Worm (Caenorhabditis elegans): ENCODE measurements around the gene C15B12.9.

C15B12.9 gene

ce11 chrX:6518537-6518936, 49.9 kb downstream of the C15B12.9 start, which contains the start of gene ets-4 (continued):
- TF ChIP-seq egl-13 (tag; optimal IDR thresholded peaks at IDR 0.05) = no peak
- TF ChIP-seq nhr-85 (tag) = no peak
- no peak for TF ChIP-seq lir-3 (tag; optimal IDR thresholded peaks at IDR 0.05; ENCODE audit: poor library complexity)
- peak; percentile 4 for TF ChIP-seq lin-14 (GFP tag; optimal IDR thresholded peaks at IDR 0.05)
- TF ChIP-seq lsy-2 (tag; optimal IDR thresholded peaks at IDR 0.05) = no peak
- no peak for TF ChIP-seq hlh-4 (tag; optimal IDR thresholded peaks at IDR 0.05)
- peak; percentile 37 for TF ChIP-seq nhr-71 (tag; optimal IDR thresholded peaks at IDR 0.05)
- TF ChIP-seq C16A3.4 (tag; optimal IDR thresholded peaks at IDR 0.05) = peak; percentile 0
- no peak for TF ChIP-seq nhr-28 (tag; optimal IDR thresholded peaks at IDR 0.05)
- TF ChIP-seq mab-9 (GFP tag; IDR thresholded peaks at IDR 0.05) = no peak
- peak; percentile 78 for TF ChIP-seq pqm-1 (tag; optimal IDR thresholded peaks at IDR 0.05)
- TF ChIP-seq elt-2 (tag; optimal IDR thresholded peaks at IDR 0.05) = peak; percentile 97
- no peak for TF ChIP-seq unc-30 (tag; optimal IDR thresholded peaks at IDR 0.05)
- TF ChIP-seq mdl-1 (tag; optimal IDR thresholded peaks at IDR 0.05) = peak in 1 of 2 experiments; percentile 44
- TF ChIP-seq skn-1 (tag; optimal IDR thresholded peaks at IDR 0.05) = no peak
- no peak for TF ChIP-seq xbp-1 (tag; optimal IDR thresholded peaks at IDR 0.05)
- TF ChIP-seq rnt-1 (tag; optimal IDR thresholded peaks at IDR 0.05) = no peak
- TF ChIP-seq hpl-2 (GFP tag; optimal IDR thresholded peaks at IDR 0.05) = no peak
- no peak for TF ChIP-seq nhr-237 (tag; optimal IDR thresholded peaks at IDR 0.05)
- no peak for TF ChIP-seq isw-1 (GFP tag; IDR thresholded peaks at IDR 0.05)
- no peak for TF ChIP-seq nhr-11 (tag; optimal IDR thresholded peaks at IDR 0.05)
- peak; percentile 40 for TF ChIP-seq jun-1 (tag; optimal IDR thresholded peaks at IDR 0.05)
- TF ChIP-seq efl-3 (GFP tag; optimal IDR thresholded peaks at IDR 0.05) = no peak
- TF ChIP-seq unc-98 (GFP tag; IDR thresholded peaks at IDR 0.05) = no peak
- TF ChIP-seq zip-4 (GFP tag; optimal IDR thresholded peaks at IDR 0.05) = no peak
- TF ChIP-seq hlh-17 (GFP tag; optimal IDR thresholded peaks at IDR 0.05; ENCODE audit: borderline replicate concordance) = no peak
- no peak for TF ChIP-seq dpl-1 (GFP tag; optimal IDR thresholded peaks at IDR 0.05)

- TF ChIP-seq nhr-84 (tag; optimal IDR thresholded peaks at IDR 0.05) (no peak), hlh-17 (GFP tag; optimal IDR thresholded peaks at IDR 0.05; ENCODE audit: borderline replicate concordance) (no peak), nhr-20 (tag; optimal IDR thresholded peaks at IDR 0.05) (peak; percentile 33), fos-1 (tag; optimal IDR thresholded peaks at IDR 0.05) (no peak), nhr-71 (tag; optimal IDR thresholded peaks at IDR 0.05) (peak; percentile 14), elt-2 (tag; optimal IDR thresholded peaks at IDR 0.05) (peak; percentile 8), dsc-1 (tag; optimal IDR thresholded peaks at IDR 0.05) (no peak), ceh-82 (tag; optimal IDR thresholded peaks at IDR 0.05) (no peak), ceh-88 (GFP tag; IDR thresholded peaks at IDR 0.05) (no peak), sup-37 (GFP tag; optimal IDR thresholded peaks at IDR 0.05) (no peak), lin-13 (GFP tag; optimal IDR thresholded peaks at IDR 0.05) (no peak), unc-98 (GFP tag; IDR thresholded peaks at IDR 0.05) (no peak), fkh-4 (tag; optimal IDR thresholded peaks at IDR 0.05; ENCODE audit: borderline replicate concordance) (no peak)
These were observed 50.9 kb downstream of the C15B12.9 start for ce11 chrX:6519473-6519872.
